Worm (Caenorhabditis elegans) whole organism, late embryonic: ENCODE results near the gene T04F3.1.

Source experiments
- C38D4.7 ChIP-seq: fragments of 200-800 bp; sonication (Bioruptor generic); optimal IDR thresholded peaks from 2 replicates; lab custom pipeline; 2018; ENCODE audit warnings: mild to moderate bottlenecking, missing genetic modification characterization, moderate library complexity, missing compliant biosample characterization
- K09A11.1 ChIP-seq: sonication (generic microtip); optimal IDR thresholded peaks from 2 replicates; lab custom pipeline; 2017; ENCODE audit warnings: antibody characterized with exemption, mild to moderate bottlenecking, missing genetic modification characterization, missing compliant biosample characterization; ENCODE audit not compliant: insufficient read depth
- T23F11.4 ChIP-seq: fragments of 200-800 bp; sonication (Bioruptor generic); optimal IDR thresholded peaks from 2 replicates; lab custom pipeline; 2018; ENCODE audit warnings: mild to moderate bottlenecking, missing genetic modification characterization, missing compliant biosample characterization
- Y22D7AL.16 ChIP-seq: sonication (generic microtip); optimal IDR thresholded peaks from 2 replicates; lab custom pipeline; 2016; ENCODE audit warnings: missing genetic modification characterization, missing compliant biosample characterization
- ahr-1 ChIP-seq: sonication (generic microtip); optimal IDR thresholded peaks from 2 replicates; lab custom pipeline; 2016; ENCODE audit warnings: missing genetic modification characterization, missing compliant biosample characterization
- ceh-14 ChIP-seq: sonication (generic microtip); optimal IDR thresholded peaks from 2 replicates; lab custom pipeline; 2016; ENCODE audit warnings: missing genotype, missing genetic modification characterization, missing compliant biosample characterization
- ceh-18 ChIP-seq: sonication (generic microtip); optimal IDR thresholded peaks from 2 replicates; lab custom pipeline; 2016; ENCODE audit warnings: missing genetic modification characterization, missing compliant biosample characterization
- ceh-22 ChIP-seq: sonication (generic microtip); optimal IDR thresholded peaks from 2 replicates; lab custom pipeline; 2017; ENCODE audit warnings: missing biosample characterization, missing genetic modification characterization
- ceh-31 ChIP-seq: sonication (generic microtip); optimal IDR thresholded peaks from 2 replicates; lab custom pipeline; 2016; ENCODE audit warnings: missing genetic modification characterization, missing compliant biosample characterization
- ceh-45 ChIP-seq: fragments of 200-800 bp; sonication (Bioruptor generic); IDR thresholded peaks from 2 replicates; pipeline ENCODE4 v1.3.6; 2022; ENCODE audit warnings: missing genetic modification reagents, missing genetic modification characterization, missing compliant biosample characterization
- ceh-48 ChIP-seq: sonication (generic microtip); optimal IDR thresholded peaks from 2 replicates; lab custom pipeline; 2016; ENCODE audit warnings: missing genetic modification characterization, inconsistent platforms, missing compliant biosample characterization
- ceh-6 ChIP-seq: fragments of 200-800 bp; sonication (Bioruptor generic); optimal IDR thresholded peaks from 2 replicates; lab custom pipeline; 2018; ENCODE audit warnings: mild to moderate bottlenecking, missing genetic modification characterization, missing compliant biosample characterization
- ceh-9 ChIP-seq: sonication (generic microtip); optimal IDR thresholded peaks from 2 replicates; lab custom pipeline; 2016; ENCODE audit warnings: mild to moderate bottlenecking, missing genetic modification characterization, inconsistent platforms, missing compliant biosample characterization
- che-1 ChIP-seq: sonication (generic microtip); optimal IDR thresholded peaks from 2 replicates; lab custom pipeline; 2016; ENCODE audit warnings: mild to moderate bottlenecking, missing genetic modification characterization, missing compliant biosample characterization
- dmd-4 ChIP-seq: sonication (generic microtip); optimal IDR thresholded peaks from 2 replicates; lab custom pipeline; 2016; ENCODE audit warnings: borderline replicate concordance, missing genetic modification characterization, missing compliant biosample characterization
- ets-4 ChIP-seq: sonication (generic microtip); optimal IDR thresholded peaks from 2 replicates; lab custom pipeline; 2016; ENCODE audit warnings: missing genetic modification characterization, missing compliant biosample characterization
- fax-1 ChIP-seq: sonication (generic microtip); optimal IDR thresholded peaks from 2 replicates; lab custom pipeline; 2016; ENCODE audit warnings: missing genotype, missing genetic modification characterization, missing compliant biosample characterization
- fkh-10 ChIP-seq: fragments of 150-350 bp; optimal IDR thresholded peaks from 2 replicates; lab custom pipeline; 2014; ENCODE audit warnings: missing biosample characterization, missing genetic modification reagents, missing genetic modification characterization
- fkh-6 ChIP-seq: sonication (generic microtip); optimal IDR thresholded peaks from 2 replicates; lab custom pipeline; 2016; ENCODE audit warnings: missing genetic modification characterization, missing compliant biosample characterization
- gmeb-2 ChIP-seq: sonication (generic microtip); optimal IDR thresholded peaks from 2 replicates; lab custom pipeline; 2016; ENCODE audit warnings: missing genetic modification characterization, inconsistent platforms, missing compliant biosample characterization
- hlh-15 ChIP-seq: sonication (generic microtip); optimal IDR thresholded peaks from 2 replicates; lab custom pipeline; 2016; ENCODE audit warnings: missing genetic modification characterization, missing compliant biosample characterization
- hlh-30 ChIP-seq: sonication (generic microtip); optimal IDR thresholded peaks from 2 replicates; lab custom pipeline; 2017; ENCODE audit warnings: antibody characterized with exemption, missing genetic modification characterization, missing compliant biosample characterization; ENCODE audit not compliant: insufficient read depth
- hlh-6 ChIP-seq: sonication (generic microtip); optimal IDR thresholded peaks from 2 replicates; lab custom pipeline; 2016; ENCODE audit warnings: missing genotype, missing genetic modification characterization, missing compliant biosample characterization
- hlh-8 ChIP-seq: sonication (generic microtip); optimal IDR thresholded peaks from 2 replicates; lab custom pipeline; 2016; ENCODE audit warnings: missing genotype, missing genetic modification characterization, missing compliant biosample characterization
- madf-2 ChIP-seq: sonication (generic microtip); optimal IDR thresholded peaks from 2 replicates; lab custom pipeline; 2017; ENCODE audit warnings: missing genetic modification characterization, missing compliant biosample characterization
- mec-3 ChIP-seq: sonication (generic microtip); optimal IDR thresholded peaks from 2 replicates; lab custom pipeline; 2016; ENCODE audit warnings: borderline replicate concordance, missing genetic modification characterization, missing compliant biosample characterization
- nfya-1 ChIP-seq: sonication (generic microtip); optimal IDR thresholded peaks from 2 replicates; lab custom pipeline; 2017; ENCODE audit warnings: missing genetic modification characterization, mild to moderate bottlenecking, missing compliant biosample characterization, antibody characterized with exemption, moderate library complexity
- npax-4 ChIP-seq: sonication (generic microtip); optimal IDR thresholded peaks from 2 replicates; lab custom pipeline; 2016; ENCODE audit warnings: missing genetic modification characterization, missing compliant biosample characterization
- pag-3 ChIP-seq: sonication (generic microtip); optimal IDR thresholded peaks from 2 replicates; lab custom pipeline; 2016; ENCODE audit warnings: missing compliant biosample characterization, missing genetic modification characterization, borderline replicate concordance
- pha-2 ChIP-seq: sonication (generic microtip); optimal IDR thresholded peaks from 2 replicates; lab custom pipeline; 2017; ENCODE audit warnings: mild to moderate bottlenecking, missing genetic modification characterization, missing compliant biosample characterization
- pha-4 ChIP-seq: fragments of 150-350 bp; optimal IDR thresholded peaks from 2 replicates; lab custom pipeline; 2018; ENCODE audit warnings: missing biosample characterization, missing genetic modification reagents, missing genetic modification characterization
- ref-2 ChIP-seq: sonication (generic microtip); optimal IDR thresholded peaks from 2 replicates; lab custom pipeline; 2016; ENCODE audit warnings: missing genetic modification characterization, missing compliant biosample characterization
- rnt-1 ChIP-seq: sonication (generic microtip); optimal IDR thresholded peaks from 2 replicates; lab custom pipeline; 2016; ENCODE audit warnings: missing genetic modification characterization, missing compliant biosample characterization
- sox-2 ChIP-seq: fragments of 200-800 bp; sonication (Bioruptor generic); IDR thresholded peaks from 2 replicates; pipeline ENCODE4 v1.3.6; 2022; ENCODE audit warnings: missing genetic modification reagents, missing genetic modification characterization, missing compliant biosample characterization
- tbx-2 ChIP-seq: sonication (generic microtip); optimal IDR thresholded peaks from 2 replicates; lab custom pipeline; 2016; ENCODE audit warnings: missing genetic modification characterization, missing compliant biosample characterization
- tbx-7 ChIP-seq: sonication (generic microtip); optimal IDR thresholded peaks from 2 replicates; lab custom pipeline; 2016; ENCODE audit warnings: missing genotype, missing genetic modification characterization, missing compliant biosample characterization
- ttx-3 ChIP-seq: sonication (generic microtip); optimal IDR thresholded peaks from 2 replicates; lab custom pipeline; 2016; ENCODE audit warnings: missing genetic modification reagents, missing genetic modification characterization, missing compliant biosample characterization
- unc-42 ChIP-seq: sonication (generic microtip); optimal IDR thresholded peaks from 2 replicates; lab custom pipeline; 2016; ENCODE audit warnings: missing genotype, missing genetic modification characterization, missing compliant biosample characterization
- unc-55 ChIP-seq: sonication (generic microtip); optimal IDR thresholded peaks from 2 replicates; lab custom pipeline; 2017; ENCODE audit warnings: missing biosample characterization, missing genetic modification reagents, missing genetic modification characterization
- zip-5 ChIP-seq: sonication (generic microtip); optimal IDR thresholded peaks from 2 replicates; lab custom pipeline; 2016; ENCODE audit warnings: missing genetic modification characterization, missing compliant biosample characterization
- ztf-16 ChIP-seq: sonication (generic microtip); optimal IDR thresholded peaks from 2 replicates; lab custom pipeline; 2017; ENCODE audit warnings: missing genetic modification characterization, missing compliant biosample characterization

Gene T04F3.1

ce11 chrV:11732049-11732448 is 7.8 kb upstream of the T04F3.1 start:
- no peak for TF ChIP-seq unc-55 (GFP tag; lab: Kevin White, UChicago)
- no peak for TF ChIP-seq che-1 (tag; lab: Kevin White, UChicago)
- no peak for TF ChIP-seq ceh-18 (tag; lab: Kevin White, UChicago)
- TF ChIP-seq, all 69 proteins: peak for 0

- no peak for TF ChIP-seq K09A11.1 (tag; lab: Kevin White, UChicago)
- no peak for TF ChIP-seq fkh-6 (tag; lab: Kevin White, UChicago)
- TF ChIP-seq dmd-4 (tag; lab: Kevin White, UChicago): no peak
- TF ChIP-seq ceh-31 (tag; lab: Kevin White, UChicago): peak; percentile 14
- no peak for TF ChIP-seq pha-2 (tag; lab: Kevin White, UChicago)
- TF ChIP-seq nfya-1: no peak
- TF ChIP-seq unc-42 (tag; lab: Kevin White, UChicago): peak; percentile 30
- peak; percentile 9 for TF ChIP-seq unc-55 (GFP tag; lab: Kevin White, UChicago)
Observed at ce11 chrV:11733460-11733859, 6.4 kb upstream of the T04F3.1 start, which contains the start of gene npp-22. Gene npp-22, minus strand, starts transcription at chrV:11733472.

- TF ChIP-seq ahr-1 (tag; lab: Kevin White, UChicago) (no peak), ets-4 (tag; lab: Kevin White, UChicago) (no peak), T23F11.4 (GFP tag; lab: Kevin White, UChicago) (no peak), ztf-16 (tag; lab: Kevin White, UChicago) (no peak), che-1 (tag; lab: Kevin White, UChicago) (no peak), ceh-6 (no peak), npax-4 (no peak), ref-2 (tag; lab: Kevin White, UChicago) (no peak), zip-5 (tag; lab: Kevin White, UChicago) (no peak), sox-2 (GFP tag; lab: Robert Waterston, UW) (no peak), tbx-2 (tag; lab: Kevin White, UChicago) (no peak), pha-4 (no peak), ceh-48 (tag; lab: Kevin White, UChicago) (no peak), nfya-1 (no peak), ceh-45 (GFP tag; lab: Robert Waterston, UW) (no peak), gmeb-2 (tag; lab: Kevin White, UChicago) (no peak), fax-1 (tag; lab: Kevin White, UChicago) (no peak), hlh-15 (no peak), ceh-22 (no peak), ttx-3 (tag; lab: Kevin White, UChicago) (no peak)
Observed at ce11 chrV:11736896-11737295, 3.0 kb upstream of the T04F3.1 start, which contains the start of gene spe-42. Gene spe-42, minus strand, starts transcription at chrV:11736996.

ce11 chrV:11737333-11737732 is 2.5 kb upstream of the T04F3.1 start:
- no peak for TF ChIP-seq Y22D7AL.16 (tag; lab: Kevin White, UChicago)
- TF ChIP-seq hlh-8 (tag; lab: Kevin White, UChicago): no peak
- TF ChIP-seq madf-2: no peak
- no peak for TF ChIP-seq che-1 (tag; lab: Kevin White, UChicago)
- TF ChIP-seq hlh-6 (tag; lab: Kevin White, UChicago): no peak
- TF ChIP-seq hlh-30 (tag; lab: Kevin White, UChicago): no peak
- no peak for TF ChIP-seq ceh-6
- TF ChIP-seq pha-2 (tag; lab: Kevin White, UChicago): no peak
- TF ChIP-seq pag-3 (tag; lab: Kevin White, UChicago): no peak
- TF ChIP-seq ahr-1 (tag; lab: Kevin White, UChicago): no peak
- TF ChIP-seq fkh-6 (tag; lab: Kevin White, UChicago): no peak

ce11 chrV:11741078-11741477 is 1.2 kb downstream of the T04F3.1 start:
- TF ChIP-seq tbx-7 (no peak), nfya-1 (no peak), unc-42 (tag; lab: Kevin White, UChicago) (no peak), C38D4.7 (no peak), ceh-9 (no peak), pag-3 (tag; lab: Kevin White, UChicago) (no peak), rnt-1 (tag; lab: Kevin White, UChicago) (no peak), Y22D7AL.16 (tag; lab: Kevin White, UChicago) (no peak), unc-55 (GFP tag; lab: Kevin White, UChicago) (no peak), ceh-6 (no peak), mec-3 (tag; lab: Kevin White, UChicago) (no peak), fkh-10 (GFP tag; lab: Kevin White, UChicago) (no peak), ahr-1 (tag; lab: Kevin White, UChicago) (no peak), ceh-14 (tag; lab: Kevin White, UChicago) (no peak), gmeb-2 (tag; lab: Kevin White, UChicago) (no peak)
- TF ChIP-seq, all 69 proteins: peak for 0
